Fruit fly (Drosophila melanogaster): ENCODE data around the gene BG642163.

The BG642163 gene

DNA sequence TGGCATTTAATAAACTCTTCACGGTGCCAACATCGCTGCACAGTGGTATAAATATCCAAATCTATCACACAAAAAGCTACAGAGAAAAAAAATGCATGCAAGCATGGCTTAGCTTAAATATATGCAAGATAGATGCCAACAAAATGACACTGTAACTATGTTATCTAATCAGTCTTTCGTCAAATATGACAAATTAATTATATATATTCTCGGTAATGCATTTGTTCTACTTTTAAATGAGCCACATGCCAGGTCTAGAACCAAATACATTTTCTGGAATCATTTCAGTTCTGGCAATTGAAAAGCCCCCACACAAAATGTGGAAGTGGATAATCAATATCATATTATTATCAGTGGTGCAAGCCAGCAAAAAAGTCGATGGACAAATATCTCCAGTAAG, at the start of gene BG642163:
TSS of gene BG642163 (plus strand) at position 301 of the 400 bp plus-strand sequence.
- no peak for TF ChIP-seq CG8478 (optimal IDR thresholded peaks at IDR 0.05)
- no peak for TF ChIP-seq CTCF (optimal IDR thresholded peaks at IDR 0.05)

DNA sequence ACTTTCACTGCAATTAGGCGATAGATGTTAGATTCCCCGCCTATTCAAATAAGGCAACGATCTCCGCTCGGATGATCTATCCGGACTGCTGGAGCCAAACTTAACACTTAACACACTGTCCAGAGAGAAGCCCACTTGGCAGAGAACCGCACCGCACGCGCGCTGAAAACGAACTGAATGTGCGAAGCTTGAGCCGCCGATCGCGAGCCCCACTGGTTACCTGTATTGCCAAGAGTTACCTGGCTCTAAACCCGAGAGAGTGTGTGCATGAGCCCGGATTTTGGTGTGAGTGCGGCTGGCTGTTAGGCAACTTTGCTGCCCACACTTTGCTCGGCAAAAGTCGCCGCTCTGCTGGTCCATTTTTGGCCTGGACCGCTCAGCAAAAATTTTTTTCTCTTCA, 49.3 kb upstream of the BG642163 start:
- TF ChIP-seq CTCF (optimal IDR thresholded peaks at IDR 0.05) = no peak
- no peak for TF ChIP-seq CG8478 (optimal IDR thresholded peaks at IDR 0.05)

DNA sequence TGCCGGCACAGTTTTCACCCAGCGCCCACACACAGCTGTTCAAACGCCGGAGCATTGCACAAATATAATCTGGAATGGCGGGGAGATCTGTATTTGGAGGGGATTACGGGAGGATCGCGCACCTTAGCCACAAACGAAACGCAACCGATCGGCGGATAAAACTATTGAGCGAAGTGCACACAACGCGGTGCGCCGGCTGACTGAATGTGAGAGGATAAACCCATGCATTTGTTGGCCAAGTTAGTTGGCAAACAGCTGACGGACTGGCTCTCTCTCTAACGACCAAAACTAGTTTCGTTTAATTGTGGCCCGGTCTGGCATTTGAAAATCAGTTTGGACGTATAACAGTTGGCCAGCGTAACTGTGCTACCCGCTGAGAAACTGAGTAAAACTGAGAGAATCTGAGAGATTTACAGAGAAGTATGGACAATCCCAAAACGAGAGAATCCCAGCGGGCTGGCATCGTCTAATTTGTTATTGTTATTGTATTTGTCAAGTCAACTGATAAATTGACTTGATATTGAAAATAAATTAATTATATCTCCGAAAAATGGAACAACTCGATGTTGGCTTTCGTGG, 46.2 kb upstream of the BG642163 start:
- TF ChIP-seq CG8478 (optimal IDR thresholded peaks at IDR 0.05) (no peak), CTCF (optimal IDR thresholded peaks at IDR 0.05) (no peak)

DNA sequence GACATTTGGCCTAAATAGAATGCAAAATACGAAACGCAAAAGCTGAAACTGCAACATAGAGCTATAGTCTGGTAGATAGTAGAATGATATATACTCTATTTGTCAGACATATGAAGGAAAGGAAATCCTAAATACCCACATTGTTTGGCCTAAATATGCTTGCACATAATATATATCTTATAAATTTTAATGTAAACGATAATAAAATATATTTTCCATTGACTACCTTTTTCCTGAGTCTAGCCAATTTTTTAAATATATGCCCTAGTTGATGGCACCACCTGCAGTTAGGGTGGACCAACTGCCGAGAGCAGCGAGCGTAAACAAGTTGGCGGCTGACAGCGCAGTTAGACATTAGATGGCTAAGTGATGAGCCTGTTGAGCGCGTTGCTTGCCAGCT, 44.4 kb upstream of the BG642163 start:
- no peak for TF ChIP-seq CG8478 (optimal IDR thresholded peaks at IDR 0.05)
- TF ChIP-seq CTCF (optimal IDR thresholded peaks at IDR 0.05) = no peak

DNA sequence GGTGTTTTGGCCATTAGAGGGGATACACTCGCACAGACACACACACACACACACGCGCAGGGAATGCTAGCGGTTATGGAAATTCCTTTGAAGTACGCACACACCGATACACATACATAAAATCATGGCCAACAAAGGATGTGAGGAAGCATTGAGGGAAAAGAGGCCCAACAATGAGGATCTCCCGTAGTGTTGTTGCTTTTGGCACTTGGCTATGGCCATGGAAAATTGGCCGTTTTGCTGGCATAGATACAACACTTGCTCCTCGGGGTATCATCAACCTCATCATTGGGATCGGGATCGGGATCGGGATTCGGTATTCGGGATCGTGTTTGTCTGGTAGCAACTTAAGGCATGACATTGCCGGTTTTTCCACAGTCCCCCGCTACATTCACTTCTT, 43.5 kb upstream of the BG642163 start:
- TF ChIP-seq CG8478 (optimal IDR thresholded peaks at IDR 0.05) (no peak), CTCF (optimal IDR thresholded peaks at IDR 0.05) (no peak)

DNA sequence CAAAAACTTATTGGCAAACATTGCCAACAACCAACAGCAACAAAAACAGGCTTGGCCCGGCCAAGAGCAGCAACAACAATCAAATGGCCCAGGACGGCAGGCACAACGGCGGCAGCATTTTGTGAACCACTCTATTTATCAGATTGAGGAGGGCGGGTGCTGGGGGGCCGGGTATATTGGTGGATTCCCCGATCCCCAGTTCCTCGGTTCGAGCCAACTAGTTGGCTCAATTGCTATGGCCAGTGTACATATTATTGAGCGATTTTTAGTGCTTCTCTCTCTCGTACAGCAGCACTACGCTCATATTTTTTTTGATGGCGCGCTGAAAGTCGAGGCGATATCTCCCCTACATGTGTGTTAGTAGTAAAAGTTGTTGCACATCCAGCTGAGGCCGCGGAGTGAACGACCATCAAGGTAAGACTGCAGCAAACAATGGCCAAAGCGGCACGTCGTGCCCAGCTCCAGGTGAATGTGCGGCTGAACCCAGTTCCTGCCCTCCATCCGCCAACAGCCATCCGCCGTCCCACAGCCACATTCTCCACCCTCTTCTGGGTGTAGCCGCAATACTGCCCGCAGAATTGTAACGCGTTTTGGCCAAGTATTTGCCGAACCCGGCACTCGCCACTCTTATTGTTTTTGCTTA, 41.2 kb upstream of the BG642163 start:
- no peak for TF ChIP-seq CTCF (optimal IDR thresholded peaks at IDR 0.05)
- TF ChIP-seq CG8478 (optimal IDR thresholded peaks at IDR 0.05) = no peak

DNA sequence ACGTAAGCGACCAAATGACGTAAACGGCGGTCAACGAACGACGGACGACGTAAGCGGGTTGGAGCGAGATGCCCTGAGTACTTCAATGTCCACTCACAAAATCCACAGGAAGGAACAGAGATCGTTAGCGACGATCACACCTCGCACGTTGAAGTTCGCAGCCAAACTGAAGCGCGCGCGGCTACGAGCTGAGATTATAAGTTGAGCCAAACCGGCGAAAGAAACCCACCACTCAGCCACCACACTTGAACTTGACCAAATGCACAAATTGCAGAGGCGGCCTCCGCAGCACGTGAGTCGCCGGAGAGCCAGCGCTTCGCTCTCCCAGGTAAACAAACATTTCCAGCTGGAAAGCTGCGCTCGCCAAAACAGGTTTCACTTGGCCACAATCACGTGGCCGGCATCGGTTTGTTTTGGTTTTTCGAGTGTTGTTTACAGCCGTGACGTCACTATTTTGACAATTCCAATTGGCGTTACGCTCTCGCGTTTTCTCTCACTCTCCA, 26.9 kb upstream of the BG642163 start, which contains the start of gene dpy:
TSS of gene dpy (minus strand) at position 161 of the 503 bp plus-strand sequence.
- TF ChIP-seq CTCF (optimal IDR thresholded peaks at IDR 0.05) (no peak), CG8478 (optimal IDR thresholded peaks at IDR 0.05) (no peak)

DNA sequence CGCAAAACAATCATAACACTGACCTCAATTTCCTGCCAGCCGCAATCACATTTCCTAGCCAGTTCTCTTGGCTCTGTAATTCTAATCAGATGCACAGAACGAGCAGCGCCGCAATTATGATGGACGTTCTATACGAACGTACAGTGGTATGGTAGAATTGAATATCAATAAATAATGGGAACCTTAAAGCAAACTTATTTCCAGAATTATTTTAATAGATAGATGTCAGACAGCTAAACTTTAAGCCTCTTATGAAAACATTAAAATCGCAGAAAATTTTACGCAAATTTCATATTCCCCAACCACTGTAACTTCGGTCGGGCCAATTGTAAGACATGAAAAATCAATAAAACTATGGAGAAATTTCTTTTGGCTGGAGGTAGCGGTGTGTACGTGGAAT, 21.9 kb upstream of the BG642163 start:
- TF ChIP-seq CTCF (optimal IDR thresholded peaks at IDR 0.05) (no peak), CG8478 (optimal IDR thresholded peaks at IDR 0.05) (no peak)

DNA sequence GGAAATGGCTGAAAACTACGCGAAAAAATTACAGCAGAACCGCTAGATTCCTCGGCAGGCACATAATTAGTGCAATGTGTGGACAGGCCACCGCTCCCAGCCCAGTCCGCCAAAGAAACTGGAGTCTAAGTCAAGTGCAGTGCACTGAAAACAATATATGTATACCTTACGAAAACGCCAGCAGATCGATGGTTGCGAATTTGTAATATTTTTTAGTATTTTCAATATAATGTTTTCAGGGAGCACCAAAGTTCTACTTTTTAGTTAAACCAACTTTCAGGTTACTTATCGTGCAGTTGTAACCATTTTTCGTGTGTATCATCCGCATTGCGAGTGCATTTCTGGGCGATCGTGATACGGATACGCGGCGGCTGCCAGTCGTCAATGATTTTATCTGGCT, 19.2 kb upstream of the BG642163 start:
- TF ChIP-seq CTCF (optimal IDR thresholded peaks at IDR 0.05) = no peak
- TF ChIP-seq CG8478 (optimal IDR thresholded peaks at IDR 0.05) = no peak

DNA sequence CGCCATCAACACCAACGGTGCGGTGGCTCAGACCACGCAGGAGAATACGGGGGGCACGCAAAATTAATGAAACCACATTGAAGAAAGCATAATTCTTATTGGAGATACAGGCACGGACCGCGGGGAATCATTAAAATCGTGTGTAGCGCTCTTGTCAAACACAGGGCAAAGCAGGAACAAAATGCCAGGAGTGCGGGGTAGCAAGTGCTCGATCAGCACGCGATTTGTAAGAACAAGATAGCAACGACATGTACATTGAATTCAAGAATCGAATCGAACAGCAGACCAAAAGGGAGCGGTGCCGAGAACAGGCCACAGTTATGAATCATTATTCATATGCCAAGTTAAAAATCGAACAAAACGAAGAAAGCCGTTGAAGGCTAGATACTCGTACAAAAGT, 14.1 kb upstream of the BG642163 start:
- TF ChIP-seq CTCF (optimal IDR thresholded peaks at IDR 0.05) = no peak
- TF ChIP-seq CG8478 (optimal IDR thresholded peaks at IDR 0.05) = no peak

DNA sequence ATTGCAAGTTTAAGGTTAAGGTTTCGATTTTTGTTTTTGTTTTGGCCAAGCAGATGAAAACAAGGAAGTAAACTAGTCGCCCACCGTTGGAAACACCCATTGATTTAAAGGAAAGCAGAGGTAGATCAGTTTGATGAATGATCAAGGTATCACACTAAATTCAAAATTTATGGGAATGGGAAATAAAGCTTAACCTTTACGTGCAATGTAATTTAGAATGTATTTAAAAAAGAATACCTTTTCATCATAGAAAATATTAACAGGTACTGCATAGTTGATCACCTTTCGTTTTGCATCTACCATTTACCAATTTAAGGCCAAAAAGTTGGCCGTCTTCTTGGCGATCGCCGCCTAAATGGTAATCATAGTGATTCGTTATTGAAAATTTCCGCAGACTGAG, 8.1 kb upstream of the BG642163 start:
- TF ChIP-seq CG8478 (optimal IDR thresholded peaks at IDR 0.05) = no peak
- TF ChIP-seq CTCF (optimal IDR thresholded peaks at IDR 0.05) = no peak

DNA sequence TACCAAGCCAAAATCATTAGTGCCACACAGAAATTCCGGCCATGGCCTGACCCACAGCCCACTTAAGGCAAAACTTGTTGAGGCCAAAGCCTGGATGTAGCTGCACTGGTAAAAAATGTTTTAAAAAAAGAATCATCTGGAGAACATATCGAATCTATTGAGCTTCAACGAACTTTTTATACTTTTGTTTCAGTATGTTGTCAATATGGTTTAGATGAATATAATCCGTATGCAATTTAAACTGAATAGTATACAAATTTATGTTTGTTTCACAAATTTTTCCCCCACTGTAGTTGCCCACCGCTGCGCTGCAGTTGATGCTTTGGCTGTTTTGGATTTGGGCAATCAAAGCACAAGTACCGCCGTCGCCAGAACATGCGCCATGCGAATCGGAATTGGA, 5.7 kb upstream of the BG642163 start:
- no peak for TF ChIP-seq CTCF (optimal IDR thresholded peaks at IDR 0.05)
- TF ChIP-seq CG8478 (optimal IDR thresholded peaks at IDR 0.05) = no peak

DNA sequence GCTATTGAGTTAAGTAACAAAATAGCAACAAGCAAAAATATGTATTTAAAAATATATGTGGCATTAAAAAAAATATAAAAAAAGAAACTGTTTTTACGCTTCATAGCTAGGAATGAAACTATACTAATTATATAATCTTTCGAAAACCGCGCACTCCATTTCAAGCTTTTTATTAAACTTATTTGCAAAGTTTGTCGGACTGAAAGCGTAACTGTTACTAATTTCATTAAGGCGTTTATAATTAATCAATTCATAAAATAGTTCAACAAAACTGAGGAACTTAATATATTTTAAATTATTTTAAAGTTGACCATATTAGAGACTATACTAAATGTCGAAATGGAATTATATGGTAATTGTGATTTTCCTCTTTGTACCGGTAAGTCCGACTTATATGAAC, 1.6 kb downstream of the BG642163 start, which contains the start of gene CG15635:
TSS of gene CG15635 (plus strand) at position 301 of the 400 bp plus-strand sequence.
- TF ChIP-seq CTCF (optimal IDR thresholded peaks at IDR 0.05) = no peak
- no peak for TF ChIP-seq CG8478 (optimal IDR thresholded peaks at IDR 0.05)

DNA sequence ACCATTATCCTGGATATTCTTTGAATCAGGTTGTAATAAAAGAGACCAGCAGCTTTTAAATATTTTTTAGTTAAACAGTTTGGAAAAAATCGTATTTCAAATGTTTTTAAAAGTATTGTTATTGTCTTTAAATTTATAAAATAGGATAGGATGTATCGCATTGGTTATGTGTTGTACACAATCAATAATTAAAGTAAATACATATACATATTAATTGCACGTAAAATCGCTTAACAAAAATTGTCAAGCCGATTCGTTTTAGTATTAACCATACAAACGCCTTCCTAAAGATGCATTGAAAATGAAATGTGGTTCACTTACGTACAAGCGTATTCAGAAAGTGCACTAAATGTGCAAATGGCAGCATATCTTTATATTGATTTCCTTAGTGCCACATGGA, 5.7 kb downstream of the BG642163 start, which contains the start of gene CG43798:
TSS of gene CG43798 (plus strand) at position 301 of the 400 bp plus-strand sequence.
- TF ChIP-seq CG8478 (optimal IDR thresholded peaks at IDR 0.05) = no peak
- no peak for TF ChIP-seq CTCF (optimal IDR thresholded peaks at IDR 0.05)

DNA sequence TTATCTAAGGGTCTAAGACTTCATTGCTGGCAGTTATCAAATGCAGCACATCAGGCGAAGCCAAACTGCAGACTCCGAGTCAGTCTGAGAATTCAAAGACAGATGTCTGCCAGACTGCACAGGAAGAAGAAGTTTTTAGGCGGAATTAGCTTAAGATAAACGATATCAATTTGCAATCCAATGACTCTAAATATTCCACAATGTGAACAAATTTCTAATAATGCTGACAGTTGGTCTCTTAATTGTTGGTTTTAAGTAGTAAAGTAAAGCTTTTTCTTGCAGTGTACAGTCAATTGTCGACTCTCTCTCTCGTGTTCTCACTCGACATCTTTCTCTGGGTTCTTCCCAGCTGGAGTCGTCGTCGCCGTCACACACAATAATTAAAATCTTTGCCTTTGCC, 7.7 kb downstream of the BG642163 start:
- no peak for TF ChIP-seq CG8478 (optimal IDR thresholded peaks at IDR 0.05)
- TF ChIP-seq CTCF (optimal IDR thresholded peaks at IDR 0.05) = no peak

DNA sequence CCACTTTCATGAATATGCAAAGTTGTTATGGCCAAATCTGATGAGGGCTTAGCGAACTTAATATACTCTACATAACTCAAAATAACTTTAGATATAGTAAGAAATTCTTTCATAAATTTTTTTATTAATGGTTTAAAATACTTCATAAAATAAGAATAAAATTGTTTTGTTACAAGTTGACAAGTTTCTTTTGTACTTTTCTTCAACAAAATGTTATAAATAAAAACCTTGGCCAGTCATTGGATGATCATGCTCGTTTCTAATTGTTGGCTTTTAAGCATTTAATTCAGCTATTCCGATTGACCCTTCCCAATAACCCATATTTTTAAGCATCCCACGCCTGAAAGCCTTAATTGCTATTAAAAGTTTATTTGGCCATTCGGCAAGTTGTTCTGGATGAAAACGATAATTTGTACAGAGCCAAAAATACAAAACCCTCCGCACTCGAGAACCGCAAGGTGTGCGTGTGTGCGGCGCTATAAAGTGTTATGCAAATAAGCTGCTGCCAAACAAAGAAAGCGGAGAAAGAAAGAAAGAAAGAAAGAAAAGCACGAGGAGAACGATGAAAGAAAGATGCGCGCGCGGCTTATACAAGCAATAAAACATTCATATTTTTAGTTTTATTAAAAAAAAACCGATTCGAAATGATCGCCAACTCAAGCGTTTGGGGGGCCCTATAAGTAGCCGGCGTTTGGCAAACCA, 9.8 kb downstream of the BG642163 start, which contains the start of gene CG3355:
TSS of gene CG3355 (plus strand) at position 652 of the 702 bp plus-strand sequence.
- TF ChIP-seq CG8478 (optimal IDR thresholded peaks at IDR 0.05) = no peak
- no peak for TF ChIP-seq CTCF (optimal IDR thresholded peaks at IDR 0.05)
